Worm (Caenorhabditis elegans): ENCODE results near the gene C25H3.10.

Gene C25H3.10

DNA sequence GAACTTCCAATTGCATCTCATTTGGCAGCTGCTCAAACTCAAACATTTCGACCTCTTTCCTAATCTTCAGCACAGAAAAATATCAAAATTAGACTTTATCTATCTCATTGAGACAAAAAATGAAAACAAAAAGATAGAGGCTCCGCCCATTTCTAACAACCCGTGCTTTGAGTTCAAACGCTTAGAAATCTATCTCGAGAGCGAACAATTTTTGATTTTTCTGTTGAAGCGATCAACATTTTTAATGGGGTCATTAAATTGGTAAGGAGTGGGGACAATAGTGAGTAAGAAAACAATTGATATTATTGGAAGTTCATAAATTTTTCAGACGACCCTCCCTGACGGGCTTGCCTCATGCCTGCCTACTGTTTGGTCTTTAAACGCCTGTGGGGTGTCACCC is at the start of gene C25H3.10, which contains the start of gene C25H3.1:
Gene C25H3.10, minus strand, starts transcription at position 101 of the 400 bp plus-strand sequence.
Gene C25H3.1, plus strand, starts transcription at position 203 of the 400 bp plus-strand sequence.
- no peak for TF ChIP-seq unc-86 (tag; optimal IDR thresholded peaks at IDR 0.05)
- no peak for TF ChIP-seq unc-42 (tag; optimal IDR thresholded peaks at IDR 0.05)

DNA sequence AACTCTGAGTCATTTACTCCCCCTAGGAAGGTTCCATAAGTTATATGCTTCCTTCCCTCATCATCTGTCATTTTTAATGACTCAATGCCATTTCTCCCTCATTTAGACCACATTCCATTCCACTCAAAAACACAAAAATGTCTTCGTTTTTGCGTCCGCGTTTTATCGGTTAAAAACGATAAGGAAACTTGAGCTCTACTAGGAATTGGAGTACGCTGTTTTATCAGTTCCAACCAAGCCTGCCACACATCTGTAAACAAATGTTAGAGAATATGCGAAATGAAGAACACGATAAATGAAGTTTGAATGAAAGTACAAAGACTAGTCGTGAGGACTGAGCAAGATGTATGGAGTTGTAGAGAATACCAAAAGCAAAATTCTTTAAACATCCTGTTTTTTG is 49.6 kb upstream of the C25H3.10 start:
- peak; percentile 93 for TF ChIP-seq elt-2 (tag; optimal IDR thresholded peaks at IDR 0.05)
- TF ChIP-seq sox-4 (tag; optimal IDR thresholded peaks at IDR 0.05), result no peak

DNA sequence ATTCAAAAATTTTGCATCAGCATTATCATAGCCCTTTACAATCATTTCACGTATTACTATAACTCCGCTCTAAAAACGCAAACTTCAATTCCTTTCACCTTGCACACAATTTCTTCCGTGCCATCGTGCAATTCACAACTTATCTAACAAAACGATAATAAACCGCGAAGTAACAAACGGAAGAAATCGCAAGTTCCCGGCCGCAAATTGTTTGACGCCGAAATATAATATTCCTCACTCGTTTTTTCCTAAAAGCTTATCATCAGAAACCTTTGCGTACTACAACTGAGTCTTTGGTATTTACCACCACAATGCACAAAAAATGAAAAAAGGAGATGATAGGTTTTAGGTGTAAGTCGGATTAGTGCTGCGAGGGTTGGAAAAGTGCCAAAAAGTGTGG is 48.5 kb upstream of the C25H3.10 start:
- no peak for TF ChIP-seq sox-2 (GFP tag; IDR thresholded peaks at IDR 0.05)

DNA sequence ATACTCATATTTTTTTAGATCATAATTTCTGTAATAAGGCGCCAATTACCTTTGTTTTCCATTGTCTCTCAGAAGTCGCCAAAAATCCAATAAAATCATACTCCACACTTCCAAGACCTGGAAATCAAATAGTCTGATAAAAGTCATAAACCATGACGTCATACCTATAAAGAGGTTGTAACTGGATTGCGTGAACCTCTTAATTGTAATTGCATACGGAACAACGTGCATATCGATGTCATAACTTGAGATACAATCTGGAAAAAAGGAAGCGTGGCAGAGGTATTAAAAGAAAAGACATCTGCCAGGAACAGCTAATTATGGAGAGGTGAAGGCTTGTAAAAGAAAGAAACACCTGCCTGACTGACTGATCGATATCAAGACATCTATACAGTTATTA is 46.3 kb upstream of the C25H3.10 start, which contains the start of gene F10C1.9:
Gene F10C1.9, minus strand, starts transcription at position 197 of the 400 bp plus-strand sequence.
- TF ChIP-seq elt-2 (tag; optimal IDR thresholded peaks at IDR 0.05) (peak; percentile 3), gmeb-2 (tag; optimal IDR thresholded peaks at IDR 0.05) (no peak)

DNA sequence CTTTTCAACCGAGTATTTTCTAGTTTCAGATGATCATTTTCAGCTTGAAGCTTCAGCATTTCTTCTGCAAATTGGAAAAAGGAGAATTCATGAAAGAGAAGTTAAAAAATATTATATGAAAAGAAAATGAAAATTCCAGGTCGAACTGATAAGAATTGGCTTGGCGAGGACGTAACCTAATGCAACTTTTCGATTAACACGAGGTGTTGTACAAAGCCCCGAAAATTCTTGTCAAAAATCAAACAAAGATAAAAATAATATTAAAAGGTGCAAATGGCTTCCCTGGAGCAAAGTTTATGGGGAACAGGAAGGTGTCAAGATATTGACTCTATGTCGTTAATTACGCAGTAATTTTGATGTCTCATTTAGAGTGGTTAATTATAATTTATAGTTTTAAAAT is 45.6 kb upstream of the C25H3.10 start:
- TF ChIP-seq ceh-9 (tag; optimal IDR thresholded peaks at IDR 0.05), result no peak
- no peak for TF ChIP-seq ama-1 (optimal IDR thresholded peaks at IDR 0.05)
- no peak for TF ChIP-seq unc-42 (tag; optimal IDR thresholded peaks at IDR 0.05)

DNA sequence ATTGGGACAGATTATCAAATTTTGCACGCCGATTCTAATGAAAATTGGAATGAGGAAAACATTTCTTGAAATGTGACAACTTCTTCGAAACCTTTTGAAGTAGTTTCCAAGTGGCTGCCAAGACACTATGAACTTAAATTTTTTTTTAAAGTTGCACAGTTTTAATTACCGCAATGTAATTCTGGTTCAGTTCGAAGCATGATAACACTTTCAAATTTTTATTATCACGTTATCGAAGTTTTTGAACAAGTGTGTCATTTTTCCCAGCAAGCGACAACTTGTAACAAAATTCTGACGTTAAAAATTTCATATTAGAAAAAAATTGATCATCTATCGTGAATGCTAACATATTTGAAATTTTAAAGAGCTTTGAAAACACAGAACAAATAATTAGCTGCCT is 44.0 kb upstream of the C25H3.10 start:
- TF ChIP-seq unc-55 (GFP tag; optimal IDR thresholded peaks at IDR 0.05) (no peak), ama-1 (optimal IDR thresholded peaks at IDR 0.05) (no peak), eyg-1 (tag; optimal IDR thresholded peaks at IDR 0.05) (no peak), ceh-31 (tag; optimal IDR thresholded peaks at IDR 0.05) (no peak), hlh-13 (GFP tag; optimal IDR thresholded peaks at IDR 0.05) (no peak), sox-4 (tag; optimal IDR thresholded peaks at IDR 0.05) (no peak), tbx-2 (tag; optimal IDR thresholded peaks at IDR 0.05) (no peak), pha-4 (tag; optimal IDR thresholded peaks at IDR 0.05) (no peak)

DNA sequence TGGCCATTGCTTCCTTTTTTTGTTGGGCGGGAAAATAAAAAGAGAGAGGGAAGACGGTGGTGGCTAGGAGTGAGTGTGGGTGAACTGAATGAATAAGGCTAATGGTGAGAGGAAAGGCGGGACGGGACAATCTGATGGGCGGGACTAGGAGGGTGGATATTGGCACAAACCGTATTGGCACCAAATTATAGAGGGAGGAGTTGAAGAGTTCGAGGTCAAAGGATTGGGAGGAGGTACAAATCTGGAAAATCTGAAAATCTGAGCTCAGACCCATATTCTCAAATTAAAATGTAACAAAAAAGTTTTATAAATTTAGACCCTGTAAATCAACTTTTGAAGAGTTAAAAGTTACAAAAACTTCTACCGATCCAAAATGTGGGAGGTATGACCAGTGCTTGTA is 40.0 kb upstream of the C25H3.10 start, which contains the start of gene hlh-14:
Gene hlh-14, minus strand, starts transcription at position 101 of the 400 bp plus-strand sequence.
- TF ChIP-seq nhr-232 (tag; optimal IDR thresholded peaks at IDR 0.05), result no peak
- no peak for TF ChIP-seq pha-4 (tag; optimal IDR thresholded peaks at IDR 0.05)
- no peak for TF ChIP-seq dmd-4 (tag; optimal IDR thresholded peaks at IDR 0.05; ENCODE audit: borderline replicate concordance)
- TF ChIP-seq hlh-13 (GFP tag; optimal IDR thresholded peaks at IDR 0.05), result no peak
- no peak for TF ChIP-seq ceh-31 (tag; optimal IDR thresholded peaks at IDR 0.05)
- TF ChIP-seq ceh-24 (tag; optimal IDR thresholded peaks at IDR 0.05), result no peak
- no peak for TF ChIP-seq ahr-1 (tag; optimal IDR thresholded peaks at IDR 0.05)
- TF ChIP-seq tbx-7 (tag; optimal IDR thresholded peaks at IDR 0.05), result no peak
- TF ChIP-seq unc-42 (tag; optimal IDR thresholded peaks at IDR 0.05), result no peak
- TF ChIP-seq nfya-1 (tag; optimal IDR thresholded peaks at IDR 0.05), result no peak
- no peak for TF ChIP-seq ref-2 (tag; optimal IDR thresholded peaks at IDR 0.05)
- no peak for TF ChIP-seq ceh-18 (tag; optimal IDR thresholded peaks at IDR 0.05)
- no peak for TF ChIP-seq fkh-10 (GFP tag; optimal IDR thresholded peaks at IDR 0.05)
- no peak for TF ChIP-seq sox-4 (tag; optimal IDR thresholded peaks at IDR 0.05)
- no peak for TF ChIP-seq ceh-48 (tag; optimal IDR thresholded peaks at IDR 0.05)
- no peak for TF ChIP-seq syd-9 (tag; optimal IDR thresholded peaks at IDR 0.05)

DNA sequence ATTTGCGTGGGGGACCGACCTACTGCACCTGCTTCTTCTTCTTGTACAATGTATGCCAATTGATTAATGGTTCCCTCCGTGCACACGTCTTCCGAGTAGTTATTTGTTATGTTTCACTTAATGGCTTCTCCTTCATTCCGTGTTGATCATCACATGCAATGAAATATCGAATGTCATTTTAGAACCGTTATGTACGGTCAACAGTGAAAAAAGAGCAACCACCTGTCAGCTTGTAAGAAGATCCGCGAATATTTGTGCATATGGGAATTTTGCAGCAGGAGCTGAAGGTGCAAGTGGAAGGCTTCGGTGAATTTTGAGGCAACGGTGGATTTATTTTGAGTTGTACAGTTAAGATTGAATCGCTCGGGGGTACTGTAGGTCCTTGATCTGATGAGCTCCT is 37.8 kb upstream of the C25H3.10 start:
- TF ChIP-seq zip-5 (tag; optimal IDR thresholded peaks at IDR 0.05) (no peak), ref-2 (tag; optimal IDR thresholded peaks at IDR 0.05) (no peak), fkh-10 (GFP tag; optimal IDR thresholded peaks at IDR 0.05) (no peak), ttx-3 (tag; optimal IDR thresholded peaks at IDR 0.05) (no peak), ceh-45 (GFP tag; IDR thresholded peaks at IDR 0.05) (no peak), hlh-15 (tag; optimal IDR thresholded peaks at IDR 0.05) (no peak), Y22D7AL.16 (tag; optimal IDR thresholded peaks at IDR 0.05) (no peak), unc-86 (tag; optimal IDR thresholded peaks at IDR 0.05) (no peak), C08G9.2 (tag; optimal IDR thresholded peaks at IDR 0.05) (no peak)
